Fruit fly (Drosophila melanogaster) whole organism, embryonic: ENCODE data around the gene AlaRS.

Experiments used
- B-H2 ChIP-seq: fragments of 200-800 bp; sonication (Bioruptor generic); optimal IDR thresholded peaks from 2 replicates; lab custom pipeline; 2018; ENCODE audit warnings: missing biosample characterization, mild to moderate bottlenecking, missing genetic modification characterization
- CG10209 ChIP-seq: fragments of 200-800 bp; sonication (Bioruptor generic); optimal IDR thresholded peaks from 3 replicates; lab custom pipeline; 2017; ENCODE audit warnings: missing biosample characterization, mild to moderate bottlenecking, missing genetic modification characterization, missing genetic modification reagents
- CG11723 ChIP-seq: fragments of 200-800 bp; sonication (Bioruptor generic); optimal IDR thresholded peaks from 2 replicates; lab custom pipeline; 2017; ENCODE audit warnings: missing biosample characterization, mild to moderate bottlenecking, missing genetic modification characterization
- CG13424 ChIP-seq: fragments of 200-800 bp; sonication (Bioruptor generic); optimal IDR thresholded peaks from 2 replicates; lab custom pipeline; 2019; ENCODE audit warnings: missing biosample characterization, mild to moderate bottlenecking, missing genetic modification characterization, moderate library complexity
- CG14667 ChIP-seq: fragments of 200-800 bp; sonication (Bioruptor generic); IDR thresholded peaks from 2 replicates; pipeline ENCODE4 v1.3.6; 2022; ENCODE audit warnings: missing biosample characterization, missing genetic modification characterization
- CG16779 ChIP-seq: fragments of 200-800 bp; sonication (Bioruptor generic); IDR thresholded peaks from 2 replicates; pipeline ENCODE4 v1.3.6; 2022; ENCODE audit warnings: missing biosample characterization, missing genetic modification characterization
- CG17385 ChIP-seq: fragments of 200-800 bp; sonication (Bioruptor generic); optimal IDR thresholded peaks from 3 replicates; lab custom pipeline; 2018; ENCODE audit warnings: missing biosample characterization, mild to moderate bottlenecking, missing genetic modification characterization
- CG17829 ChIP-seq: fragments of 200-800 bp; optimal IDR thresholded peaks from 2 replicates; lab custom pipeline; 2019; ENCODE audit warnings: missing biosample characterization, mild to moderate bottlenecking, missing genetic modification characterization, moderate library complexity
- CG2202 ChIP-seq: fragments of 200-800 bp; sonication (Bioruptor generic); optimal IDR thresholded peaks from 2 replicates; lab custom pipeline; 2018; ENCODE audit warnings: missing biosample characterization, mild to moderate bottlenecking, missing genetic modification characterization
- CG30020 ChIP-seq: fragments of 200-800 bp; optimal IDR thresholded peaks from 2 replicates; lab custom pipeline; 2019; ENCODE audit warnings: missing biosample characterization, mild to moderate bottlenecking, missing genetic modification characterization, moderate library complexity
- CG34376 ChIP-seq: fragments of 200-800 bp; sonication (Bioruptor generic); optimal IDR thresholded peaks from 2 replicates; lab custom pipeline; 2018; ENCODE audit warnings: missing biosample characterization, mild to moderate bottlenecking, missing genetic modification characterization
- CG3847 ChIP-seq: fragments of 200-800 bp; sonication (Bioruptor generic); IDR thresholded peaks from 2 replicates; pipeline ENCODE4 v1.3.6; 2022; ENCODE audit warnings: missing biosample characterization, missing genetic modification characterization
- CG6683 ChIP-seq: fragments of 200-800 bp; sonication (Bioruptor generic); optimal IDR thresholded peaks from 2 replicates; lab custom pipeline; 2017; ENCODE audit warnings: missing biosample characterization, mild to moderate bottlenecking, missing genetic modification characterization, missing genetic modification reagents
- Dbx ChIP-seq: fragments of 200-800 bp; sonication (Bioruptor generic); IDR thresholded peaks from 3 replicates; pipeline ENCODE4 v1.3.6; 2022; ENCODE audit warnings: missing biosample characterization, missing genetic modification characterization
- Dp ChIP-seq: fragments of 200-800 bp; sonication (Bioruptor generic); optimal IDR thresholded peaks from 2 replicates; lab custom pipeline; 2018; ENCODE audit warnings: missing biosample characterization, mild to moderate bottlenecking, missing genetic modification characterization, moderate library complexity
- E2f2 ChIP-seq: fragments of 200-800 bp; sonication (Bioruptor generic); IDR thresholded peaks from 2 replicates; pipeline ENCODE4 v1.3.6; 2022; ENCODE audit warnings: missing biosample characterization, missing genetic modification characterization
- Elba2 ChIP-seq: fragments of 200-800 bp; sonication (Bioruptor generic); optimal IDR thresholded peaks from 3 replicates; lab custom pipeline; 2016; ENCODE audit warnings: missing biosample characterization, missing genetic modification characterization
- GATAe ChIP-seq: fragments of 200-800 bp; sonication (Bioruptor generic); conservative IDR thresholded peaks from 2 replicates; pipeline ENCODE4 v1.3.6; 2022; ENCODE audit warnings: missing biosample characterization, missing genetic modification characterization
- HmgD ChIP-seq: fragments of 200-800 bp; sonication (Bioruptor generic); optimal IDR thresholded peaks from 3 replicates; lab custom pipeline; 2016; ENCODE audit warnings: missing biosample characterization, missing genetic modification characterization
- Hr3 ChIP-seq: fragments of 200-800 bp; sonication (Bioruptor generic); optimal IDR thresholded peaks from 3 replicates; lab custom pipeline; 2016; ENCODE audit warnings: missing biosample characterization, missing genetic modification characterization
- Hr51 ChIP-seq, 2 experiments: fragments of 200-800 bp; sonication (Bioruptor generic); optimal IDR thresholded peaks; 2 replicates in 1 of 2; 3 replicates in 1 of 2; lab custom pipeline; 2016 to 2018; ENCODE audit warnings: missing biosample characterization in 2 of 2, missing genetic modification characterization in 2 of 2, mild to moderate bottlenecking in 1 of 2, moderate library complexity in 1 of 2
- Hr78 ChIP-seq, 2 experiments: fragments of 200-800 bp in 1 of 2; fragments of >200 bp in 1 of 2; sonication (Bioruptor generic) in 1 of 2; optimal IDR thresholded peaks; 2 replicates each; lab custom pipeline; 2017 to 2019; ENCODE audit warnings: missing biosample characterization in 2 of 2, missing genetic modification characterization in 2 of 2, mild to moderate bottlenecking in 1 of 2, moderate library complexity in 1 of 2
- Jarid2 ChIP-seq: fragments of 200-800 bp; sonication (Bioruptor generic); optimal IDR thresholded peaks from 3 replicates; lab custom pipeline; 2017; ENCODE audit warnings: mild to moderate bottlenecking, missing biosample characterization, missing genetic modification reagents, missing genetic modification characterization
- Lhr ChIP-seq: fragments of 200-800 bp; sonication (Bioruptor generic); optimal IDR thresholded peaks from 3 replicates; lab custom pipeline; 2017; ENCODE audit warnings: mild to moderate bottlenecking, missing biosample characterization, missing genetic modification reagents, missing genetic modification characterization
- MBD-R2 ChIP-seq: fragments of 200-800 bp; sonication (Bioruptor generic); IDR thresholded peaks from 2 replicates; pipeline ENCODE4 v1.3.6; 2022; ENCODE audit warnings: missing biosample characterization, missing genetic modification characterization
- MTF-1 ChIP-seq: fragments of 200-800 bp; sonication (Bioruptor generic); optimal IDR thresholded peaks from 2 replicates; lab custom pipeline; 2018; ENCODE audit warnings: missing biosample characterization, mild to moderate bottlenecking, missing genetic modification characterization, borderline replicate concordance
- Scr ChIP-seq: fragments of 200-800 bp; sonication (Bioruptor generic); IDR thresholded peaks from 2 replicates; pipeline ENCODE4 v1.3.6; 2022; ENCODE audit warnings: missing biosample characterization, missing genetic modification characterization; ENCODE audit not compliant: partially characterized antibody
- Sin3A ChIP-seq: fragments of >200 bp; optimal IDR thresholded peaks from 2 replicates; lab custom pipeline; 2018
- Spps ChIP-seq: fragments of 200-800 bp; sonication (Bioruptor generic); optimal IDR thresholded peaks from 2 replicates; lab custom pipeline; 2018; ENCODE audit warnings: missing biosample characterization, mild to moderate bottlenecking, missing genetic modification characterization
- Sry-δ ChIP-seq: fragments of 200-800 bp; sonication (Bioruptor generic); optimal IDR thresholded peaks from 2 replicates; lab custom pipeline; 2016; ENCODE audit warnings: missing biosample characterization, missing genetic modification characterization
- ash1 ChIP-seq: fragments of 200-800 bp; sonication (Bioruptor generic); optimal IDR thresholded peaks from 2 replicates; lab custom pipeline; 2018; ENCODE audit warnings: missing biosample characterization, mild to moderate bottlenecking, missing genetic modification characterization
- bab2 ChIP-seq: fragments of 200-800 bp; sonication (Bioruptor generic); optimal IDR thresholded peaks from 2 replicates; lab custom pipeline; 2016; ENCODE audit warnings: missing biosample characterization, missing genetic modification characterization
- dmrt11E ChIP-seq: fragments of 200-800 bp; sonication (Bioruptor generic); optimal IDR thresholded peaks from 3 replicates; lab custom pipeline; 2018; ENCODE audit warnings: missing biosample characterization, mild to moderate bottlenecking, missing genetic modification characterization, moderate library complexity
- eve ChIP-seq, 2 experiments: fragments of >200 bp; optimal IDR thresholded peaks; 2 replicates each; lab custom pipeline; 2017; ENCODE audit warnings: missing biosample characterization in 2 of 2, missing genetic modification characterization in 2 of 2
- gcm2 ChIP-seq: fragments of 200-800 bp; sonication (Bioruptor generic); optimal IDR thresholded peaks from 2 replicates; lab custom pipeline; 2016; ENCODE audit warnings: missing biosample characterization, missing genetic modification characterization
- hb ChIP-seq: fragments of 200-800 bp; sonication (Bioruptor generic); IDR thresholded peaks from 3 replicates; pipeline ENCODE4 v1.3.6; 2022; ENCODE audit warnings: missing biosample characterization, missing genetic modification characterization; ENCODE audit not compliant: partially characterized antibody
- hbn ChIP-seq: fragments of 200-800 bp; sonication (Bioruptor generic); IDR thresholded peaks from 2 replicates; pipeline ENCODE4 v1.3.6; 2022; ENCODE audit warnings: missing biosample characterization, missing genetic modification characterization; ENCODE audit not compliant: partially characterized antibody
- jumu ChIP-seq: fragments of 200-800 bp; sonication (Bioruptor generic); optimal IDR thresholded peaks from 3 replicates; lab custom pipeline; 2016; ENCODE audit warnings: missing biosample characterization, missing genetic modification characterization
- knrl ChIP-seq: fragments of 200-800 bp; sonication (Bioruptor generic); IDR thresholded peaks from 3 replicates; pipeline ENCODE4 v1.3.6; 2022; ENCODE audit warnings: missing biosample characterization, missing genetic modification characterization; ENCODE audit not compliant: partially characterized antibody
- schlank ChIP-seq: fragments of 200-800 bp; sonication (Bioruptor generic); optimal IDR thresholded peaks from 2 replicates; lab custom pipeline; 2018; ENCODE audit warnings: missing biosample characterization, mild to moderate bottlenecking, missing genetic modification characterization
- sisA ChIP-seq: fragments of 200-800 bp; sonication (Bioruptor generic); IDR thresholded peaks from 2 replicates; pipeline ENCODE4 v1.3.6; 2022; ENCODE audit warnings: missing biosample characterization, missing genetic modification characterization
- sob ChIP-seq: fragments of 200-800 bp; sonication (Bioruptor generic); IDR thresholded peaks from 2 replicates; pipeline ENCODE4 v1.3.6; 2022; ENCODE audit warnings: missing biosample characterization, missing genetic modification characterization
- tap ChIP-seq: fragments of 200-800 bp; optimal IDR thresholded peaks from 3 replicates; lab custom pipeline; 2019; ENCODE audit warnings: missing biosample characterization, mild to moderate bottlenecking, missing genetic modification characterization, moderate library complexity
- tna ChIP-seq: fragments of 200-800 bp; sonication (Bioruptor generic); IDR thresholded peaks from 2 replicates; pipeline ENCODE4 v1.3.6; 2022; ENCODE audit warnings: missing biosample characterization, missing genetic modification characterization; ENCODE audit not compliant: partially characterized antibody
- trh ChIP-seq: fragments of 200-800 bp; sonication (Bioruptor generic); optimal IDR thresholded peaks from 2 replicates; lab custom pipeline; 2016; ENCODE audit warnings: missing biosample characterization, missing genetic modification characterization
- twi ChIP-seq: fragments of 200-800 bp; optimal IDR thresholded peaks from 2 replicates; lab custom pipeline; 2019; ENCODE audit warnings: missing biosample characterization, mild to moderate bottlenecking, missing genetic modification characterization, moderate library complexity
- tx ChIP-seq: fragments of 200-800 bp; sonication (Bioruptor generic); optimal IDR thresholded peaks from 2 replicates; lab custom pipeline; 2016; ENCODE audit warnings: missing biosample characterization, missing genetic modification characterization
- unc-4 ChIP-seq: fragments of 200-800 bp; sonication (Bioruptor generic); IDR thresholded peaks from 2 replicates; pipeline ENCODE4 v1.3.6; 2022; ENCODE audit warnings: missing biosample characterization, missing genetic modification characterization; ENCODE audit not compliant: partially characterized antibody

Gene AlaRS

DNA sequence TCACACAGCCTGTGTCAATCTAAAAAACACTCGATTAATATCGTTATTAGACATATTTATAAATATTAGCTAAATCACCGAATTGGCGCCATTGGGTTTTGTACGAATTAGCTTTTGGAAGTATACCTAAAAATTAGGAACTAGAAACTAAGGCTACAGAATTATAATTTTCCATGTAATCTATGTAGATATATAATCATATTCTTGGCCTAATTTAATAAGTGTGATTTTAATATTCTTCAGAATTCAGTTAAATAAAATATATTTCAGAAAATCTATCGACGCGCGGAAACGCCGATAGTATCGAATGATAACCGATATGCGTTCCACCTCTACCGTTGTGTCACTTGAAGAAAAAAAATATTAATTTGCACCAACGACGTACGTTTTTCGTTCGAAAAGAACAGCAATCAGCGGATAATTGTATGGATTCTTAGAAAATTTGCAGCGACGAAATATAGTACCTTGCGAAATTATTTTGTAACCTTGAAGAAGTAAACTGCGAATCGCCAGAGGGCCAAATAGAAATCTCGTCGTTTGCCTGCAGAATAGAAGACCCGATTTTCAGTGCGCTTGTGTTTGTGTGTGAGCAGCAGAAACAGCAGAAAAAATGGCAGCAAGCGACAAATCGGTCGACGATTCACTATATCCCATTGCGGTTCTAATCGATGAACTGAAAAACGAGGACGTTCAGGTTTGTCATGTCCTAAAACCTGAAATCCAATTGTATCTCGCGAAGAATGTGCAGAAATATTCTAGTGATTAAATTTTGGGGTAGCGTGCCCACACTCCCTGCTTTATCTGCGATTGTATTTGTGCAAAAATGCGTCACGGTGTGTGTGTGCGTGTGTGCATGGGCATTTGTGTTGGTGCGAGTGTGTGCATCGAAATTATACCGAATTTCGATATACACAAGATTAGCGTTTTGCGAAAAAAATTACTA, 15.6 kb downstream of the AlaRS start, which contains the start of gene Pp2A-29B (continued):
- TF ChIP-seq tx = no peak
- TF ChIP-seq eve (GFP tag; optimal IDR thresholded peaks at IDR 0.05; lab: Kevin White, UChicago) = no peak
- TF ChIP-seq CG30020 = peak; percentile 71
- no peak for TF ChIP-seq Jarid2 (GFP tag; lab: Kevin White, UChicago)
- TF ChIP-seq unc-4 (GFP tag; lab: Robert Waterston, UW) = peak; percentile 98
- no peak for TF ChIP-seq bab2 (GFP tag; lab: Kevin White, UChicago)
- peak; percentile 99 for TF ChIP-seq Scr (GFP tag; lab: Robert Waterston, UW)
- no peak for TF ChIP-seq jumu (GFP tag; lab: Kevin White, UChicago)
- TF ChIP-seq tna = peak; percentile 95
- TF ChIP-seq schlank (tag; lab: Kevin White, UChicago) = no peak
- TF ChIP-seq gcm2 (GFP tag; lab: Kevin White, UChicago) = no peak
- no peak for TF ChIP-seq Hr78 (GFP tag; optimal IDR thresholded peaks at IDR 0.05; lab: Kevin White, UChicago)
- no peak for TF ChIP-seq Hr51 (GFP tag; optimal IDR thresholded peaks at IDR 0.05; lab: Kevin White, UChicago)
- TF ChIP-seq Elba2 (GFP tag; lab: Kevin White, UChicago) = no peak
- peak; percentile 44 for TF ChIP-seq Lhr
- TF ChIP-seq Sry-δ (GFP tag; lab: Kevin White, UChicago) = peak; percentile 92
- no peak for TF ChIP-seq tap (tag; lab: Kevin White, UChicago)
- 0 out of 2 replicates have a peak, but pooled peaks have one; percentile 30 for TF ChIP-seq sob (GFP tag; lab: Robert Waterston, UW)
- TF ChIP-seq sisA (GFP tag; lab: Robert Waterston, UW) = no peak
- peak; percentile 51; the same call in 1 of the 2 replicates for TF ChIP-seq CG3847 (GFP tag; lab: Robert Waterston, UW)
- peak; percentile 99 for TF ChIP-seq hbn (GFP tag; lab: Robert Waterston, UW)
- TF ChIP-seq CG17385 = peak; percentile 6
- peak; percentile 99 for TF ChIP-seq hb (GFP tag; lab: Robert Waterston, UW)
- peak; percentile 57 for TF ChIP-seq B-H2 (GFP tag; lab: Kevin White, UChicago)
- TF ChIP-seq twi = peak; percentile 25
- no peak for TF ChIP-seq CG14667 (GFP tag; lab: Robert Waterston, UW)
- no peak for TF ChIP-seq GATAe
- peak; percentile 100 for TF ChIP-seq knrl
- no peak for TF ChIP-seq CG6683
- TF ChIP-seq Sin3A (lab: Kevin White, UChicago) = peak; percentile 32
- TF ChIP-seq CG13424 (tag; lab: Kevin White, UChicago) = no peak
- no peak for TF ChIP-seq Spps (tag; lab: Kevin White, UChicago)
- no peak for TF ChIP-seq trh (GFP tag; lab: Kevin White, UChicago)
- peak; percentile 46 for TF ChIP-seq dmrt11E
- TF ChIP-seq E2f2 = peak; percentile 88
- TF ChIP-seq CG34376 = peak; percentile 21
- TF ChIP-seq Dbx (GFP tag; lab: Robert Waterston, UW) = peak; percentile 69
- TF ChIP-seq MTF-1 (GFP tag; lab: Kevin White, UChicago) = no peak
- no peak for TF ChIP-seq CG10209
- TF ChIP-seq CG11723 (GFP tag; lab: Kevin White, UChicago) = no peak
- no peak for TF ChIP-seq HmgD
- TF ChIP-seq MBD-R2 = 0 out of 2 replicates have a peak, but pooled peaks have one; percentile 7
- peak; percentile 80 for TF ChIP-seq Dp (GFP tag; lab: Kevin White, UChicago)
- TF ChIP-seq CG16779 (GFP tag; lab: Robert Waterston, UW) = no peak
- no peak for TF ChIP-seq ash1 (GFP tag; lab: Kevin White, UChicago)
- TF ChIP-seq CG17829 (tag; lab: Kevin White, UChicago) = peak; percentile 53
- TF ChIP-seq Hr3 (GFP tag; lab: Kevin White, UChicago) = peak; percentile 51
- TF ChIP-seq CG2202 (tag; lab: Kevin White, UChicago) = no peak
